Fruit fly (Drosophila melanogaster) whole organism, embryonic: ENCODE data around the gene ttm3.
A peak's percentile ranks its signal among the peaks of the same experiment; 100 is the strongest.

Experiments used
- ATbp ChIP-seq: fragments of 200-800 bp; sonication (Bioruptor generic); optimal IDR thresholded peaks from 2 replicates; lab custom pipeline; 2017; ENCODE audit warnings: missing biosample characterization, mild to moderate bottlenecking, missing genetic modification characterization, missing genetic modification reagents
- Asciz ChIP-seq: fragments of 200-800 bp; sonication (Bioruptor generic); optimal IDR thresholded peaks from 2 replicates; lab custom pipeline; 2017; ENCODE audit warnings: missing biosample characterization, mild to moderate bottlenecking, missing genetic modification characterization, missing genetic modification reagents
- CG10209 ChIP-seq: fragments of 200-800 bp; sonication (Bioruptor generic); optimal IDR thresholded peaks from 3 replicates; lab custom pipeline; 2017; ENCODE audit warnings: missing biosample characterization, mild to moderate bottlenecking, missing genetic modification characterization, missing genetic modification reagents
- CG12236 ChIP-seq: fragments of 200-800 bp; sonication (Bioruptor generic); optimal IDR thresholded peaks from 2 replicates; lab custom pipeline; 2016; ENCODE audit warnings: missing biosample characterization, missing genetic modification characterization
- CG13424 ChIP-seq: fragments of 200-800 bp; sonication (Bioruptor generic); optimal IDR thresholded peaks from 2 replicates; lab custom pipeline; 2019; ENCODE audit warnings: missing biosample characterization, mild to moderate bottlenecking, missing genetic modification characterization, moderate library complexity
- CG14710 ChIP-seq: fragments of 200-800 bp; sonication (Bioruptor generic); optimal IDR thresholded peaks from 3 replicates; lab custom pipeline; 2019; ENCODE audit warnings: missing biosample characterization, mild to moderate bottlenecking, missing genetic modification characterization, moderate library complexity
- CG15011 ChIP-seq: fragments of 200-800 bp; sonication (Bioruptor generic); optimal IDR thresholded peaks from 3 replicates; lab custom pipeline; 2018; ENCODE audit warnings: missing biosample characterization, mild to moderate bottlenecking, missing genetic modification characterization
- CG15479 ChIP-seq: fragments of 200-800 bp; sonication (Bioruptor generic); optimal IDR thresholded peaks from 3 replicates; lab custom pipeline; 2019; ENCODE audit warnings: missing biosample characterization, mild to moderate bottlenecking, missing genetic modification characterization, moderate library complexity
- CG16779 ChIP-seq: fragments of 200-800 bp; sonication (Bioruptor generic); IDR thresholded peaks from 2 replicates; pipeline ENCODE4 v1.3.6; 2022; ENCODE audit warnings: missing biosample characterization, missing genetic modification characterization
- CG17385 ChIP-seq: fragments of 200-800 bp; sonication (Bioruptor generic); optimal IDR thresholded peaks from 3 replicates; lab custom pipeline; 2018; ENCODE audit warnings: missing biosample characterization, mild to moderate bottlenecking, missing genetic modification characterization
- CG18619 ChIP-seq: fragments of 200-800 bp; sonication (Bioruptor generic); optimal IDR thresholded peaks from 3 replicates; lab custom pipeline; 2017; ENCODE audit warnings: missing biosample characterization, mild to moderate bottlenecking, missing genetic modification characterization
- CG3065 ChIP-seq: fragments of 200-800 bp; sonication (Bioruptor generic); optimal IDR thresholded peaks from 2 replicates; lab custom pipeline; 2016; ENCODE audit warnings: missing biosample characterization, missing genetic modification characterization
- CG33557 ChIP-seq: fragments of 200-800 bp; sonication (Bioruptor generic); optimal IDR thresholded peaks from 2 replicates; lab custom pipeline; 2019; ENCODE audit warnings: missing biosample characterization, mild to moderate bottlenecking, missing genetic modification characterization, moderate library complexity
- CG4328 ChIP-seq: fragments of 200-800 bp; sonication (Bioruptor generic); optimal IDR thresholded peaks from 3 replicates; lab custom pipeline; 2017; ENCODE audit warnings: missing biosample characterization, missing genetic modification reagents, missing genetic modification characterization
- CG5180 ChIP-seq: fragments of 200-800 bp; sonication (Bioruptor generic); optimal IDR thresholded peaks from 3 replicates; lab custom pipeline; 2017; ENCODE audit warnings: missing biosample characterization, missing genetic modification characterization, mild to moderate bottlenecking, moderate library complexity, missing genetic modification reagents
- CG6689 ChIP-seq: fragments of 200-800 bp; sonication (Bioruptor generic); IDR thresholded peaks from 2 replicates; pipeline ENCODE4 v1.3.6; 2022; ENCODE audit warnings: missing biosample characterization, missing genetic modification characterization
- CG6813 ChIP-seq: fragments of 200-800 bp; sonication (Bioruptor generic); optimal IDR thresholded peaks from 2 replicates; lab custom pipeline; 2017; ENCODE audit warnings: missing biosample characterization, missing genetic modification characterization, mild to moderate bottlenecking, moderate library complexity, missing genetic modification reagents
- CG8089 ChIP-seq: fragments of 200-800 bp; sonication (Bioruptor generic); optimal IDR thresholded peaks from 3 replicates; lab custom pipeline; 2016; ENCODE audit warnings: missing biosample characterization, missing genetic modification characterization
- CG9609 ChIP-seq: fragments of 200-800 bp; sonication (Bioruptor generic); optimal IDR thresholded peaks from 3 replicates; lab custom pipeline; 2016; ENCODE audit warnings: missing biosample characterization, missing genetic modification characterization
- CG9876 ChIP-seq: fragments of 200-800 bp; sonication (Bioruptor generic); optimal IDR thresholded peaks from 2 replicates; lab custom pipeline; 2016; ENCODE audit warnings: missing biosample characterization, missing genetic modification characterization
- CHES-1-like ChIP-seq: fragments of 200-800 bp; sonication (Bioruptor generic); optimal IDR thresholded peaks from 2 replicates; lab custom pipeline; 2016; ENCODE audit warnings: missing biosample characterization, missing genetic modification characterization
- Dad ChIP-seq: fragments of 200-800 bp; sonication (Bioruptor generic); optimal IDR thresholded peaks from 3 replicates; lab custom pipeline; 2016; ENCODE audit warnings: missing biosample characterization, missing genetic modification characterization
- HLH54F ChIP-seq: fragments of 200-800 bp; sonication (Bioruptor generic); optimal IDR thresholded peaks from 3 replicates; lab custom pipeline; 2016; ENCODE audit warnings: missing biosample characterization, missing genetic modification characterization
- Hr39 ChIP-seq: fragments of >200 bp; optimal IDR thresholded peaks from 2 replicates; lab custom pipeline; 2017
- Kr ChIP-seq: fragments of 200-800 bp; sonication (Bioruptor generic); optimal IDR thresholded peaks from 2 replicates; lab custom pipeline; 2017; ENCODE audit warnings: missing biosample characterization, mild to moderate bottlenecking, missing genetic modification characterization
- MTF-1 ChIP-seq: fragments of 200-800 bp; sonication (Bioruptor generic); optimal IDR thresholded peaks from 2 replicates; lab custom pipeline; 2018; ENCODE audit warnings: missing biosample characterization, mild to moderate bottlenecking, missing genetic modification characterization, borderline replicate concordance
- Side ChIP-seq: fragments of 200-800 bp; sonication (Bioruptor generic); optimal IDR thresholded peaks from 2 replicates; lab custom pipeline; 2016; ENCODE audit warnings: missing biosample characterization, missing genetic modification characterization
- Tbp ChIP-seq: fragments of >200 bp; optimal IDR thresholded peaks from 2 replicates; lab custom pipeline; 2018; ENCODE audit warnings: missing biosample characterization, missing genetic modification characterization
- amos ChIP-seq: fragments of 200-800 bp; sonication (Bioruptor generic); IDR thresholded peaks from 2 replicates; pipeline ENCODE4 v1.3.6; 2022; ENCODE audit warnings: missing biosample characterization, missing genetic modification characterization; ENCODE audit not compliant: partially characterized antibody
- aop ChIP-seq: fragments of 200-800 bp; sonication (Bioruptor generic); IDR thresholded peaks from 2 replicates; pipeline ENCODE4 v1.3.6; 2022; ENCODE audit warnings: missing biosample characterization, missing genetic modification characterization
- ash1 ChIP-seq: fragments of 200-800 bp; sonication (Bioruptor generic); optimal IDR thresholded peaks from 2 replicates; lab custom pipeline; 2018; ENCODE audit warnings: missing biosample characterization, mild to moderate bottlenecking, missing genetic modification characterization
- chm ChIP-seq: fragments of 200-800 bp; sonication (Bioruptor generic); IDR thresholded peaks from 2 replicates; pipeline ENCODE4 v1.3.6; 2022; ENCODE audit warnings: missing biosample characterization, missing genetic modification characterization
- chn ChIP-seq: fragments of 200-800 bp; sonication (Bioruptor generic); optimal IDR thresholded peaks from 2 replicates; lab custom pipeline; 2016; ENCODE audit warnings: missing biosample characterization, missing genetic modification characterization
- dysf ChIP-seq: fragments of 200-800 bp; sonication (Bioruptor generic); IDR thresholded peaks from 3 replicates; pipeline ENCODE4 v1.3.6; 2022; ENCODE audit warnings: missing biosample characterization, missing genetic modification characterization
- en ChIP-seq: fragments of 200-800 bp; sonication (Bioruptor generic); optimal IDR thresholded peaks from 2 replicates; lab custom pipeline; 2016; ENCODE audit warnings: missing biosample characterization, missing genetic modification characterization
- exex ChIP-seq: fragments of 200-800 bp; sonication (Bioruptor generic); optimal IDR thresholded peaks from 4 replicates; lab custom pipeline; 2018; ENCODE audit warnings: missing biosample characterization, mild to moderate bottlenecking, missing genetic modification characterization, moderate library complexity
- kni ChIP-seq: fragments of 200-800 bp; sonication (Bioruptor generic); optimal IDR thresholded peaks from 3 replicates; lab custom pipeline; 2017; ENCODE audit warnings: mild to moderate bottlenecking, missing biosample characterization, missing genetic modification reagents, missing genetic modification characterization
- mirr ChIP-seq: fragments of 200-800 bp; sonication (Bioruptor generic); optimal IDR thresholded peaks from 3 replicates; lab custom pipeline; 2018; ENCODE audit warnings: missing biosample characterization, mild to moderate bottlenecking, missing genetic modification characterization
- onecut ChIP-seq: fragments of 200-800 bp; sonication (Bioruptor generic); IDR thresholded peaks from 2 replicates; pipeline ENCODE4 v1.3.6; 2022; ENCODE audit warnings: missing biosample characterization, missing genetic modification characterization
- prd ChIP-seq, 3 experiments: fragments of >200 bp in 2 of 3; fragments of 200-800 bp in 1 of 3; sonication (Bioruptor generic) in 1 of 3; optimal IDR thresholded peaks in 2 of 3; IDR thresholded peaks in 1 of 3; 2 replicates in 2 of 3; 3 replicates in 1 of 3; pipeline versions ENCODE4 v1.3.6 to Lab custom; 2017 to 2022; ENCODE audit warnings: missing biosample characterization in 1 of 3, missing genetic modification characterization in 1 of 3
- ro ChIP-seq: fragments of 200-800 bp; sonication (Bioruptor generic); IDR thresholded peaks from 2 replicates; pipeline ENCODE4 v1.3.6; 2022; ENCODE audit warnings: missing biosample characterization, missing genetic modification characterization
- sob ChIP-seq: fragments of 200-800 bp; sonication (Bioruptor generic); IDR thresholded peaks from 2 replicates; pipeline ENCODE4 v1.3.6; 2022; ENCODE audit warnings: missing biosample characterization, missing genetic modification characterization
- tio ChIP-seq: fragments of 200-800 bp; sonication (Bioruptor generic); optimal IDR thresholded peaks from 2 replicates; lab custom pipeline; 2017; ENCODE audit warnings: missing biosample characterization, missing genetic modification characterization, inconsistent platforms
- tx ChIP-seq: fragments of 200-800 bp; sonication (Bioruptor generic); optimal IDR thresholded peaks from 2 replicates; lab custom pipeline; 2016; ENCODE audit warnings: missing biosample characterization, missing genetic modification characterization
- zen ChIP-seq: fragments of 200-800 bp; sonication (Bioruptor generic); optimal IDR thresholded peaks from 3 replicates; lab custom pipeline; 2018; ENCODE audit warnings: missing biosample characterization, mild to moderate bottlenecking, missing genetic modification characterization, moderate library complexity

The ttm3 gene

DNA sequence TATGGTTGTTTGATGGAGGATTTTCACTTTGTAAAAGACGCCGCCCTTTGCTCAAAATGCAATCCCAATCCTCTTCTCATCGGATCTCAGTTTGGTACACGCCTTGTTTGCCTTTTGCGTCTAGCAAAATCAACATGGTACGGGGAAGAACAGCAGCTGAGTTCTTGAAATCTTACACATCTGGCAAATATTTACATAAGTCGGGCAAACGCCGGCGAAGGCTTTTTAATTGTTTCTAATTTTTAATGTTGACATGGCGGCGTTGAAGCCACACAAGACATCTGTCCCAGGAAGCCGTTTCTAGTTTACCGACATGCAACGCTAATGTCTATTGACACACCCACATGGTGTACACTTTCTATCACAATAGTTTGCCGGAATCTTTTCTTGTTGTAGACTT, 42.6 kb upstream of the ttm3 start (continued):
- TF ChIP-seq tio (peak; percentile 74), CG8089 (peak; percentile 4), CG12236 (GFP tag; lab: Kevin White, UChicago) (peak; percentile 40), CG4328 (peak; percentile 5), CG15011 (GFP tag; lab: Kevin White, UChicago) (peak; percentile 13), CG15479 (GFP tag; lab: Kevin White, UChicago) (peak; percentile 8), Tbp (GFP tag; lab: Kevin White, UChicago) (no peak), zen (tag; lab: Kevin White, UChicago) (peak; percentile 37), CG18619 (GFP tag; lab: Kevin White, UChicago) (no peak), CHES-1-like (GFP tag; lab: Kevin White, UChicago) (no peak), tx (GFP tag; lab: Kevin White, UChicago) (no peak), MTF-1 (GFP tag; lab: Kevin White, UChicago) (peak; percentile 53), dysf (GFP tag; lab: Robert Waterston, UW) (no peak), kni (GFP tag; lab: Kevin White, UChicago) (peak; percentile 83), CG6813 (GFP tag; lab: Kevin White, UChicago) (peak; percentile 59), CG33557 (GFP tag; lab: Kevin White, UChicago) (peak; percentile 80), CG13424 (tag; lab: Kevin White, UChicago) (peak; percentile 10), mirr (GFP tag; lab: Kevin White, UChicago) (no peak), CG9876 (GFP tag; lab: Kevin White, UChicago) (no peak), prd (optimal IDR thresholded peaks at IDR 0.05; lab: Kevin White, UChicago) (no peak), prd (GFP tag; IDR thresholded peaks at IDR 0.05; lab: Robert Waterston, UW) (peak; percentile 19; the same call in 1 of the 3 replicates), CG5180 (no peak), CG10209 (GFP tag; lab: Kevin White, UChicago) (peak; percentile 28), amos (GFP tag; lab: Robert Waterston, UW) (no peak), sob (GFP tag; lab: Robert Waterston, UW) (no peak), aop (GFP tag; lab: Robert Waterston, UW) (no peak), CG3065 (no peak), exex (tag; lab: Kevin White, UChicago) (no peak), CG17385 (GFP tag; lab: Kevin White, UChicago) (no peak), chm (GFP tag; lab: Robert Waterston, UW) (no peak; the same call in 1 of the 2 replicates), CG9609 (no peak), Kr (peak; percentile 40), Asciz (peak; percentile 41), CG16779 (GFP tag; lab: Robert Waterston, UW) (no peak), Side (GFP tag; lab: Kevin White, UChicago) (peak; percentile 5), ATbp (peak; percentile 41), chn (GFP tag; lab: Kevin White, UChicago) (no peak), ash1 (GFP tag; lab: Kevin White, UChicago) (no peak), Dad (no peak), CG6689 (GFP tag; lab: Robert Waterston, UW) (peak; percentile 35), HLH54F (GFP tag; lab: Kevin White, UChicago) (no peak), CG14710 (tag; lab: Kevin White, UChicago) (peak; percentile 68), en (GFP tag; lab: Kevin White, UChicago) (no peak), ro (GFP tag; lab: Robert Waterston, UW) (no peak), onecut (peak; percentile 52; the same call in 1 of the 2 replicates), Hr39 (lab: Kevin White, UChicago) (no peak)
